Fruit fly (Drosophila melanogaster) whole organism, wandering third instar larva: ENCODE results near the gene Blos3.
A peak's percentile ranks its signal among the peaks of the same experiment; 100 is the strongest.

Source experiments
- CG32264 ChIP-seq: fragments of 200-800 bp; sonication (Bioruptor generic); optimal IDR thresholded peaks from 2 replicates; lab custom pipeline; 2016; ENCODE audit warnings: missing biosample characterization, missing genetic modification characterization
- CG9705 ChIP-seq: fragments of 200-800 bp; sonication (Bioruptor generic); optimal IDR thresholded peaks from 2 replicates; lab custom pipeline; 2018; ENCODE audit warnings: missing biosample characterization, mild to moderate bottlenecking, missing genetic modification characterization
- CrebA ChIP-seq: fragments of 200-800 bp; sonication (Bioruptor generic); optimal IDR thresholded peaks from 2 replicates; lab custom pipeline; 2016; ENCODE audit warnings: missing biosample characterization, mild to moderate bottlenecking, missing genetic modification characterization, borderline replicate concordance
- Dfd ChIP-seq: fragments of >200 bp; optimal IDR thresholded peaks from 2 replicates; lab custom pipeline; 2017; ENCODE audit warnings: missing biosample characterization, missing genetic modification characterization
- Dif ChIP-seq: fragments of 200-275, 200-300 bp; sonication (Bioruptor generic); optimal IDR thresholded peaks from 2 replicates; lab custom pipeline; 2018; ENCODE audit warnings: missing biosample characterization, missing genetic modification characterization; ENCODE audit not compliant: partially characterized antibody
- GATAd ChIP-seq: sonication (Bioruptor generic); optimal IDR thresholded peaks from 2 replicates; lab custom pipeline; 2016; ENCODE audit warnings: missing biosample characterization, missing genetic modification characterization
- Hnf4 ChIP-seq: fragments of 200-800 bp; sonication (Bioruptor generic); optimal IDR thresholded peaks from 2 replicates; lab custom pipeline; 2016; ENCODE audit warnings: missing biosample characterization, mild to moderate bottlenecking, missing genetic modification characterization
- Hr78 ChIP-seq: fragments of >200 bp; optimal IDR thresholded peaks from 2 replicates; lab custom pipeline; 2017; ENCODE audit warnings: missing biosample characterization, missing genetic modification characterization
- Hr83 ChIP-seq: fragments of 200-300 bp; sonication (Bioruptor generic); optimal IDR thresholded peaks from 2 replicates; lab custom pipeline; 2016; ENCODE audit warnings: missing biosample characterization, mild to moderate bottlenecking, missing genetic modification characterization, moderate library complexity; ENCODE audit not compliant: poor library complexity, severe bottlenecking
- Jra ChIP-seq: sonication (Bioruptor generic); optimal IDR thresholded peaks from 2 replicates; lab custom pipeline; 2016; ENCODE audit warnings: missing biosample characterization, missing genetic modification characterization
- Mio ChIP-seq: sonication (Bioruptor generic); optimal IDR thresholded peaks from 2 replicates; lab custom pipeline; 2016; ENCODE audit warnings: missing biosample characterization, missing genetic modification characterization
- Myc ChIP-seq: fragments of >200 bp; optimal IDR thresholded peaks from 2 replicates; lab custom pipeline; 2017
- OdsH ChIP-seq: fragments of 200-800 bp; sonication (Bioruptor generic); optimal IDR thresholded peaks from 2 replicates; lab custom pipeline; 2016; ENCODE audit warnings: missing biosample characterization, mild to moderate bottlenecking, missing genetic modification characterization
- Rel ChIP-seq, 2 experiments: fragments of 200-800 bp; sonication (Bioruptor generic) in 1 of 2; optimal IDR thresholded peaks; 2 replicates in 1 of 2; 3 replicates in 1 of 2; lab custom pipeline; 2016 to 2019; ENCODE audit warnings: mild to moderate bottlenecking in 2 of 2, missing biosample characterization in 2 of 2, missing genetic modification characterization in 2 of 2, moderate library complexity in 1 of 2
- Sp1 ChIP-seq: fragments of 200-800 bp; sonication (Bioruptor generic); optimal IDR thresholded peaks from 3 replicates; lab custom pipeline; 2019; ENCODE audit warnings: missing biosample characterization, mild to moderate bottlenecking, missing genetic modification characterization, moderate library complexity
- Vsx2 ChIP-seq: fragments of 200-300, 225-300 bp; sonication (Bioruptor generic); optimal IDR thresholded peaks from 2 replicates; lab custom pipeline; 2018; ENCODE audit warnings: missing biosample characterization, missing genetic modification characterization; ENCODE audit not compliant: partially characterized antibody
- br ChIP-seq: fragments of 200-800 bp; sonication (Bioruptor generic); optimal IDR thresholded peaks from 2 replicates; lab custom pipeline; 2016; ENCODE audit warnings: missing biosample characterization, missing genetic modification characterization
- brk ChIP-seq: fragments of 200-800 bp; sonication (Bioruptor generic); optimal IDR thresholded peaks from 2 replicates; lab custom pipeline; 2016; ENCODE audit warnings: missing biosample characterization, mild to moderate bottlenecking, missing genetic modification characterization
- dl ChIP-seq, 2 experiments: fragments of 175-275, 200-275 bp in 1 of 2; fragments of 200-275 bp in 1 of 2; sonication (Bioruptor generic); optimal IDR thresholded peaks; lab custom pipeline; 2018; ENCODE audit warnings: mild to moderate bottlenecking in 2 of 2, missing biosample characterization in 2 of 2, missing genetic modification characterization in 2 of 2, moderate library complexity in 2 of 2; ENCODE audit not compliant: partially characterized antibody in 2 of 2, insufficient read depth in 1 of 2
- dsf ChIP-seq: sonication (Bioruptor generic); optimal IDR thresholded peaks from 2 replicates; lab custom pipeline; 2016; ENCODE audit warnings: missing biosample characterization, missing genetic modification characterization, borderline replicate concordance
- ey ChIP-seq: fragments of 200-800 bp; sonication (Bioruptor generic); optimal IDR thresholded peaks from 2 replicates; lab custom pipeline; 2016; ENCODE audit warnings: missing biosample characterization, missing genetic modification characterization
- foxo ChIP-seq, 2 experiments: fragments of 200-800 bp; sonication (Bioruptor generic); optimal IDR thresholded peaks; 2 replicates in 1 of 2; 3 replicates in 1 of 2; lab custom pipeline; 2016 to 2017; ENCODE audit warnings: missing biosample characterization in 2 of 2, missing genetic modification characterization in 2 of 2
- fru ChIP-seq: fragments of 200-800 bp; sonication (Bioruptor generic); optimal IDR thresholded peaks from 3 replicates; lab custom pipeline; 2016; ENCODE audit warnings: missing biosample characterization, mild to moderate bottlenecking, missing genetic modification characterization
- h ChIP-seq: fragments of 200-800 bp; sonication (Bioruptor generic); optimal IDR thresholded peaks from 3 replicates; lab custom pipeline; 2016; ENCODE audit warnings: missing biosample characterization, mild to moderate bottlenecking, missing genetic modification characterization
- jim ChIP-seq: fragments of 175-275, 200-325 bp; sonication (Bioruptor generic); optimal IDR thresholded peaks from 2 replicates; lab custom pipeline; 2016; ENCODE audit warnings: missing biosample characterization, mild to moderate bottlenecking, missing genetic modification characterization
- lola ChIP-seq: fragments of >200 bp; optimal IDR thresholded peaks from 2 replicates; lab custom pipeline; 2017; ENCODE audit warnings: missing biosample characterization, missing genetic modification characterization
- pan ChIP-seq: fragments of >200 bp; optimal IDR thresholded peaks from 2 replicates; lab custom pipeline; 2017
- psq ChIP-seq: fragments of 200-800 bp; sonication (Bioruptor generic); optimal IDR thresholded peaks from 3 replicates; lab custom pipeline; 2017; ENCODE audit warnings: missing biosample characterization, mild to moderate bottlenecking, missing genetic modification characterization, moderate library complexity
- rgr ChIP-seq: fragments of 200-800 bp; sonication (Bioruptor generic); optimal IDR thresholded peaks from 3 replicates; lab custom pipeline; 2016; ENCODE audit warnings: missing biosample characterization, mild to moderate bottlenecking, missing genetic modification characterization
- sage ChIP-seq: fragments of 200-800 bp; sonication (Bioruptor generic); optimal IDR thresholded peaks from 2 replicates; lab custom pipeline; 2016; ENCODE audit warnings: missing biosample characterization, mild to moderate bottlenecking, missing genetic modification characterization
- sv ChIP-seq: fragments of 200-800 bp; sonication (Bioruptor generic); optimal IDR thresholded peaks from 3 replicates; lab custom pipeline; 2016; ENCODE audit warnings: missing biosample characterization, missing genetic modification characterization
- tai ChIP-seq: sonication (Bioruptor generic); optimal IDR thresholded peaks from 2 replicates; lab custom pipeline; 2016; ENCODE audit warnings: missing biosample characterization, missing genetic modification characterization
- usp ChIP-seq: fragments of >200 bp; optimal IDR thresholded peaks from 2 replicates; lab custom pipeline; 2017; ENCODE audit warnings: missing biosample characterization, missing genetic modification characterization
- woc ChIP-seq: sonication (Bioruptor generic); optimal IDR thresholded peaks from 2 replicates; lab custom pipeline; 2016; ENCODE audit warnings: missing biosample characterization, mild to moderate bottlenecking, missing genetic modification characterization

Blos3 gene

DNA sequence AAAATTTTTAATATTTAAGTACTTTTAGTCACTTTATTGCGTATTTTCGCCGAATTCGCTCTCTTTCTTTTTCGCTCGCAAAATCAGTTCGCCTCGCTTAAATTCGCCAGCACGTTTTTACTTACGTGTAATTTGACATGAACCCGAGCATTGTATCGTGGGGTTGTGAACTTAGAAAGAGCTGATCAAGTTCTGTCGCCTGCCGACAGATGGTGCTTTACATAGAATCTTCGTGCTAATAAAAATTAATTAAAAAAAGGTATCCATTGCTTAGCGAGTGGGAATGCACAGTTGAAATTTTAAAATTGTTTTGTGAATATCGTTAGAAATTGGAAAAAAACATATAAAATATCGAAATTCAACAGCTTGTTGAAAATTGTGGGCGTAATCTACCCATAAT is 21.6 kb upstream of the Blos3 start:
- TF ChIP-seq fru (GFP tag; lab: Kevin White, UChicago) (peak; percentile 52), OdsH (GFP tag; lab: Kevin White, UChicago) (no peak), Hnf4 (GFP tag; lab: Kevin White, UChicago) (peak; percentile 41), CrebA (GFP tag; lab: Kevin White, UChicago) (peak; percentile 38), GATAd (no peak), Myc (lab: Kevin White, UChicago) (peak; percentile 64), Sp1 (GFP tag; lab: Kevin White, UChicago) (no peak), br (GFP tag; lab: Kevin White, UChicago) (no peak), foxo (GFP tag; optimal IDR thresholded peaks at IDR 0.05; lab: Kevin White, UChicago) (peak in 1 of 2 experiments; percentile 33), Dfd (GFP tag; lab: Kevin White, UChicago) (no peak), h (GFP tag; lab: Kevin White, UChicago) (peak; percentile 45), ey (peak; percentile 18), sv (GFP tag; lab: Kevin White, UChicago) (peak; percentile 44), Rel (GFP tag; optimal IDR thresholded peaks at IDR 0.05; lab: Kevin White, UChicago) (no peak), Rel (tag; optimal IDR thresholded peaks at IDR 0.05; lab: Kevin White, UChicago) (no peak)

DNA sequence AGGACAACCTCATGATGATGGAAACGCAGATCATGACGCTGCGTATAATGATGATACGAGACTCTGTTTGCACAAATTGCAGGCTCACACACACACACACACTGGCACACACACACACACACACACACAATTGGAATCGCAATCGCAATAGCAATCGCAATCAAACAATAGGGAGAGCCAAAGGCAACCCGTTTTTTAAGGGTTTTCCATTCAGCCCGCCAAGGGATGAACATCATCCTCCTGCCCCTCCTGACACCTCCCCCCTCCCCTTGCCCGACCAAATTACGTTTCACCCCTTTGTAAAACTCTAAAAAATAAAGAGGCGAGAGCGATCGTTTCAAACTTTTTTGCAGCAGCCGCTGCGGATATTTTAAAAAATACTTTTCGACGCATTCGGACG is 17.8 kb upstream of the Blos3 start:
- TF ChIP-seq lola (GFP tag; lab: Kevin White, UChicago) (no peak), Dfd (GFP tag; lab: Kevin White, UChicago) (peak; percentile 56)

DNA sequence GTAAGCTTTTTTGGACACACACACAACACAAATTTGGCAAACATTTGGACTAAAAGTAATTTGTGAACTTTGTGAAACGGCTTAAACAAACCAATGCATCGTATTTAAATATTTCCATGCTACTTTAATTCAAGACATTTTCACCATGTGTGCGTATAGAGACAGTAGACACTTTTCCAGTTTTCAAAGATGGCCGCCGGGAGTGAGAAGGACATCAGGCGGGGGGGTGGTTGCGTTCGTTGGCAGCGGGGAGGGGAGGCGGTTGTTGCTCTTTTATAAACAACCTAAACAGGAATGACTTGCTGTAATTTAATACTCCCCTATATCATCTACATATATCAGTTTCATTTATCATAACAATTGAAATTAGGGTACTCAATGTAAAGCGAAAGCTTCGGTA is 16.6 kb upstream of the Blos3 start:
- TF ChIP-seq CG9705 (no peak), lola (GFP tag; lab: Kevin White, UChicago) (no peak), Rel (GFP tag; optimal IDR thresholded peaks at IDR 0.05; lab: Kevin White, UChicago) (no peak), Rel (tag; optimal IDR thresholded peaks at IDR 0.05; lab: Kevin White, UChicago) (no peak), Dfd (GFP tag; lab: Kevin White, UChicago) (no peak), rgr (GFP tag; lab: Kevin White, UChicago) (no peak), dsf (no peak), Jra (no peak), brk (no peak), Sp1 (GFP tag; lab: Kevin White, UChicago) (no peak), CrebA (GFP tag; lab: Kevin White, UChicago) (no peak), Vsx2 (no peak), Myc (lab: Kevin White, UChicago) (no peak), jim (GFP tag; lab: Kevin White, UChicago) (no peak), usp (GFP tag; lab: Kevin White, UChicago) (no peak), tai (GFP tag; lab: Kevin White, UChicago) (no peak), Mio (GFP tag; lab: Kevin White, UChicago) (no peak), br (GFP tag; lab: Kevin White, UChicago) (no peak), CG32264 (no peak), Hr78 (GFP tag; lab: Kevin White, UChicago) (no peak), sv (GFP tag; lab: Kevin White, UChicago) (no peak)

DNA sequence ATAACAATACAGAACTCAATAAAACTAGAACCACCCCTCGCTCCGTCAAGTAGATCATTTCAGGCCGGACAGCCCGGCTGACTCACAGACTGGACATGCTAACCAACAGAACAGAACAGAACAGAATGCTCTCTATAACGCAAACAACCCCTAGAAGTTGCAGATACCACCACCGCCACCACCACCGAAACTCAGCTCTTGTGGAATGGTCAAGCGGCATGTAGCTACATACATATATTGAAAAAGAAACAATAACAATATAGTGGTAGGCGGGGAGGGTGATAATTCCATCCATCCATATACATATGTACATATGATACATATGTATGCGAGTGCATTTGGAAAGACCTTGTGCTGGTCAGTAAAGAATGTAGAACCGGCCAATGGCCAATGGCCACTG is 15.6 kb upstream of the Blos3 start:
- no peak for TF ChIP-seq br (GFP tag; lab: Kevin White, UChicago)
- TF ChIP-seq jim (GFP tag; lab: Kevin White, UChicago), result no peak
- TF ChIP-seq, all 38 proteins: peak for 0

dm6 chr3L:18860467-18860866 is 9.6 kb upstream of the Blos3 start:
- TF ChIP-seq br (GFP tag; lab: Kevin White, UChicago) (no peak), tai (GFP tag; lab: Kevin White, UChicago) (no peak), sage (GFP tag; lab: Kevin White, UChicago) (no peak), Myc (lab: Kevin White, UChicago) (no peak), OdsH (GFP tag; lab: Kevin White, UChicago) (no peak), CrebA (GFP tag; lab: Kevin White, UChicago) (no peak), rgr (GFP tag; lab: Kevin White, UChicago) (no peak), psq (GFP tag; lab: Kevin White, UChicago) (no peak), woc (GFP tag; lab: Kevin White, UChicago) (no peak), usp (GFP tag; lab: Kevin White, UChicago) (no peak), dsf (no peak), fru (GFP tag; lab: Kevin White, UChicago) (no peak), dl (GFP tag; optimal IDR thresholded peaks at IDR 0.05; lab: Kevin White, UChicago; ENCODE audit: insufficient read depth in 1 of 2, partially characterized antibody in 2 of 2) (no peak), Jra (no peak), Hr83 (GFP tag; lab: Kevin White, UChicago) (no peak), Dfd (GFP tag; lab: Kevin White, UChicago) (no peak), Dif (GFP tag; lab: Kevin White, UChicago) (no peak), pan (no peak), Hr78 (GFP tag; lab: Kevin White, UChicago) (no peak), lola (GFP tag; lab: Kevin White, UChicago) (no peak)
- TF ChIP-seq, all 38 proteins: peak for 0
